Worm (Caenorhabditis elegans) whole organism, early embryonic: Measurements from ENCODE around the gene glb-1.
A peak's percentile ranks its signal among the peaks of the same experiment; 100 is the strongest.

Source experiments
- B0310.2 ChIP-seq: sonication (generic microtip); optimal IDR thresholded peaks from 2 replicates; lab custom pipeline; 2016; ENCODE audit warnings: mild to moderate bottlenecking, missing genetic modification characterization, missing compliant biosample characterization
- F13C5.2 ChIP-seq: sonication (generic microtip); optimal IDR thresholded peaks from 2 replicates; lab custom pipeline; 2017; ENCODE audit warnings: mild to moderate bottlenecking, missing genetic modification characterization, inconsistent platforms, missing compliant biosample characterization
- aly-1 ChIP-seq: sonication (generic microtip); optimal IDR thresholded peaks from 2 replicates; lab custom pipeline; 2016; ENCODE audit warnings: missing genetic modification characterization, missing compliant biosample characterization
- ama-1 ChIP-seq: fragments of 150-350 bp; optimal IDR thresholded peaks from 2 replicates; lab custom pipeline; 2014
- ceh-36 ChIP-seq: sonication (generic microtip); optimal IDR thresholded peaks from 2 replicates; lab custom pipeline; 2016; ENCODE audit warnings: missing genetic modification characterization, inconsistent platforms, missing compliant biosample characterization
- flt-1 ChIP-seq: fragments of 200-800 bp; sonication (Bioruptor generic); IDR thresholded peaks from 2 replicates; pipeline ENCODE4 v1.3.6; 2022; ENCODE audit warnings: missing genetic modification characterization, missing compliant biosample characterization
- hmbx-1 ChIP-seq: sonication (generic microtip); optimal IDR thresholded peaks from 2 replicates; lab custom pipeline; 2016; ENCODE audit warnings: mild to moderate bottlenecking, missing genetic modification characterization, missing compliant biosample characterization
- pes-1 ChIP-seq: fragments of 200-800 bp; sonication (Bioruptor generic); IDR thresholded peaks from 2 replicates; pipeline ENCODE4 v1.3.6; 2022; ENCODE audit warnings: missing genetic modification reagents, missing genetic modification characterization, missing compliant biosample characterization
- sea-1 ChIP-seq: fragments of 200-800 bp; sonication (Bioruptor generic); conservative IDR thresholded peaks from 2 replicates; pipeline ENCODE4 v1.3.6; 2022; ENCODE audit warnings: missing genetic modification characterization, missing compliant biosample characterization
- tbx-11 ChIP-seq: fragments of 200-800 bp; sonication (Bioruptor generic); IDR thresholded peaks from 2 replicates; pipeline ENCODE4 v1.3.6; 2022; ENCODE audit warnings: missing genetic modification characterization, missing compliant biosample characterization

DNA sequence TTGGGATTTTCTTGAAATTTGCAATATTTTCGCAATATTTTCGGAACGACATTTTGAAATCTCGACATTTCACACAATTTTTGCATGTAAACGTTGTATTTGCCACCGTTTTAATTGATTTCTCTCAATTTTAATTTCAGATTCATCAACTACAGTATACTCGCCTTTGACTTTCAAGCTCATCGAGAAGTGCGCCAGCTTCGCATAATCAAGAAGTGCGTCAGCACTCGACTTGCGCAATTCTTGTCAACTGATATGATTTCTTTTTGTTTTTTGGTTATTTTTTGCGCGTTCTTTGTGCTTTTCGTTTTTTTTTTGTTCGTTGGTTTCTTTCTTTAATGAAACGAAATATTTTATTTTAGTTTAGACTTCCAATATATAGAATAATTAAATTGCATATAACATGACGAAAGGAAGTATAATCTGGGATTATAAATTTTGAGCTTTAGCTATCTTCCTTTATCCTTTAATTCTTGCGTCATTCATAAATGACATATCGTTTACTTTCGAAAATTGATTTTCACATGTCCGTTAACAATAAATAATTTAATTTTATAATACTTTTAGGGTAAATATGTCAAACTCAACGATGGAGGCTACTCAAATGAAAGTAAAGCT is 35.8 kb downstream of the glb-1 start, which contains the start of gene famh-136:
- TF ChIP-seq F13C5.2 (peak; percentile 79), hmbx-1 (tag; lab: Kevin White, UChicago) (no peak), ceh-36 (tag; lab: Kevin White, UChicago) (peak; percentile 12), flt-1 (0 out of 2 replicates have a peak, but pooled peaks have one; percentile 33), aly-1 (tag; lab: Kevin White, UChicago) (no peak), tbx-11 (GFP tag; lab: Robert Waterston, UW) (0 out of 2 replicates have a peak, but pooled peaks have one; percentile 12), sea-1 (no peak), ama-1 (no peak), pes-1 (GFP tag; lab: Robert Waterston, UW) (peak; percentile 67), B0310.2 (tag; lab: Kevin White, UChicago) (no peak)
